Fruit fly (Drosophila melanogaster): ENCODE measurements around the gene Hsp68.

DNA sequence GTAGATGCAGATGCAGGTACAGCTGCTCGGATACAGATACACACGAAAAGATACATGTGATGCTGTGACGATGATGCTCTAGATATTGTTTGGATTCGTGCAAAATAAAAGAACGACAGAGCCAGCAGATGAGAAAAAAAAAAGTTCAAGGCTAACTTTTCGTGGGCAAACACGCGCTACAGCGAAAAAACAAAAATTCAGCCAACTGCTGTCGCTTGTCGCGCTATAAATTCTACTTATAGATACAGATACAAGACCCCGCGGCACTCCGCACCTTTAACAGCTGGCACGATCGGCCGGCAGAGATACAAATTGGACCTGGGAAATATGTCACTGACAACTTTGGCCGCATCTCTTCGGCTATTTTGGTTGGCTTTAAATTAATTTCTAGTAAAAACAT lies 30.6 kb downstream of the Hsp68 start:
- no peak for TF ChIP-seq Gsc (GFP tag; IDR thresholded peaks at IDR 0.05)
- no peak for TF ChIP-seq lola (GFP tag; optimal IDR thresholded peaks at IDR 0.05)
- no peak for TF ChIP-seq ap (GFP tag; IDR thresholded peaks at IDR 0.05)
- no peak for TF ChIP-seq Hr78 (GFP tag; optimal IDR thresholded peaks at IDR 0.05)
- TF ChIP-seq jing (GFP tag; optimal IDR thresholded peaks at IDR 0.05): no peak
- no peak for TF ChIP-seq mam (GFP tag; optimal IDR thresholded peaks at IDR 0.05)

All from whole organism, embryonic.